Fruit fly (Drosophila melanogaster) whole organism, prepupa: Measurements from ENCODE around the gene for.

Experiments used
- Blimp-1 ChIP-seq: fragments of 200-800 bp; sonication (Bioruptor generic); optimal IDR thresholded peaks from 3 replicates; lab custom pipeline; 2017; ENCODE audit warnings: missing biosample characterization, missing genetic modification characterization, mild to moderate bottlenecking, moderate library complexity, missing genetic modification reagents
- CG10669 ChIP-seq: fragments of 200-800 bp; sonication (Bioruptor generic); optimal IDR thresholded peaks from 3 replicates; lab custom pipeline; 2018; ENCODE audit warnings: missing biosample characterization, mild to moderate bottlenecking, missing genetic modification characterization, moderate library complexity
- CG11294 ChIP-seq: fragments of 200-800 bp; sonication (Bioruptor generic); IDR thresholded peaks from 2 replicates; pipeline ENCODE4 v1.3.6; 2022; ENCODE audit warnings: missing biosample characterization, missing genetic modification characterization
- CG11762 ChIP-seq: fragments of 200-800 bp; sonication (Bioruptor generic); optimal IDR thresholded peaks from 3 replicates; lab custom pipeline; 2016; ENCODE audit warnings: missing biosample characterization, missing genetic modification characterization; ENCODE audit not compliant: insufficient read depth
- CG11902 ChIP-seq: fragments of 200-800 bp; sonication (Bioruptor generic); optimal IDR thresholded peaks from 3 replicates; lab custom pipeline; 2016; ENCODE audit warnings: missing biosample characterization, missing genetic modification characterization
- CG15336 ChIP-seq: fragments of 200-800 bp; sonication (Bioruptor generic); IDR thresholded peaks from 2 replicates; pipeline ENCODE4 v1.3.6; 2022; ENCODE audit warnings: missing biosample characterization, missing genetic modification characterization
- CG1621 ChIP-seq: fragments of 200-800 bp; sonication (Bioruptor generic); optimal IDR thresholded peaks from 3 replicates; lab custom pipeline; 2018; ENCODE audit warnings: missing biosample characterization, mild to moderate bottlenecking, missing genetic modification characterization
- CG31627 ChIP-seq: fragments of 200-800 bp; sonication (Bioruptor generic); optimal IDR thresholded peaks from 3 replicates; lab custom pipeline; 2016; ENCODE audit warnings: missing biosample characterization, missing genetic modification characterization
- CG32006 ChIP-seq: fragments of 200-800 bp; sonication (Bioruptor generic); optimal IDR thresholded peaks from 3 replicates; lab custom pipeline; 2017; ENCODE audit warnings: missing biosample characterization, mild to moderate bottlenecking, missing genetic modification characterization
- CG34406 ChIP-seq: fragments of 200-800 bp; sonication (Bioruptor generic); optimal IDR thresholded peaks from 3 replicates; lab custom pipeline; 2016; ENCODE audit warnings: missing biosample characterization, missing genetic modification characterization
- CG3919 ChIP-seq: fragments of 200-800 bp; sonication (Bioruptor generic); optimal IDR thresholded peaks from 3 replicates; lab custom pipeline; 2016; ENCODE audit warnings: missing biosample characterization, missing genetic modification characterization
- CG4318 ChIP-seq: fragments of 200-800 bp; sonication (Bioruptor generic); optimal IDR thresholded peaks from 3 replicates; lab custom pipeline; 2017; ENCODE audit warnings: missing biosample characterization, mild to moderate bottlenecking, missing genetic modification characterization
- CG6792 ChIP-seq: fragments of 200-800 bp; sonication (Bioruptor generic); optimal IDR thresholded peaks from 3 replicates; lab custom pipeline; 2016; ENCODE audit warnings: missing biosample characterization, missing genetic modification characterization
- CG6808 ChIP-seq: fragments of 200-800 bp; sonication (Bioruptor generic); optimal IDR thresholded peaks from 3 replicates; lab custom pipeline; 2017; ENCODE audit warnings: missing biosample characterization, missing genetic modification characterization, mild to moderate bottlenecking, moderate library complexity, missing genetic modification reagents
- CG8119 ChIP-seq: fragments of 200-800 bp; sonication (Bioruptor generic); IDR thresholded peaks from 3 replicates; pipeline ENCODE4 v1.3.6; 2022; ENCODE audit warnings: missing biosample characterization, missing genetic modification characterization
- CG8319 ChIP-seq: fragments of 200-800 bp; sonication (Bioruptor generic); optimal IDR thresholded peaks from 3 replicates; lab custom pipeline; 2016; ENCODE audit warnings: missing biosample characterization, missing genetic modification characterization
- CG8632 ChIP-seq: fragments of 200-800 bp; sonication (Bioruptor generic); optimal IDR thresholded peaks from 3 replicates; lab custom pipeline; 2016; ENCODE audit warnings: missing biosample characterization, missing genetic modification characterization
- CG9139 ChIP-seq: fragments of 200-800 bp; sonication (Bioruptor generic); optimal IDR thresholded peaks from 3 replicates; lab custom pipeline; 2017; ENCODE audit warnings: missing biosample characterization, mild to moderate bottlenecking, missing genetic modification characterization
- Eip75B ChIP-seq: fragments of 200-800 bp; sonication (Bioruptor generic); optimal IDR thresholded peaks from 3 replicates; lab custom pipeline; 2016; ENCODE audit warnings: missing biosample characterization, missing genetic modification characterization
- Eip78C ChIP-seq: fragments of 200-800 bp; sonication (Bioruptor generic); peaks from one replicate; lab custom pipeline; 2016; ENCODE audit warnings: missing biosample characterization, missing genetic modification characterization
- Ets21C ChIP-seq: fragments of 200-800 bp; sonication (Bioruptor generic); optimal IDR thresholded peaks from 3 replicates; lab custom pipeline; 2016; ENCODE audit warnings: missing biosample characterization, missing genetic modification characterization
- Ets96B ChIP-seq: fragments of 200-800 bp; optimal IDR thresholded peaks from 2 replicates; lab custom pipeline; 2019; ENCODE audit warnings: missing biosample characterization, mild to moderate bottlenecking, missing genetic modification characterization, moderate library complexity
- Hr39 ChIP-seq: fragments of 200-800 bp; sonication (Bioruptor generic); optimal IDR thresholded peaks from 2 replicates; lab custom pipeline; 2016; ENCODE audit warnings: missing biosample characterization, missing genetic modification characterization
- Hr4 ChIP-seq: fragments of 200-800 bp; sonication (Bioruptor generic); optimal IDR thresholded peaks from 3 replicates; lab custom pipeline; 2016; ENCODE audit warnings: missing biosample characterization, missing genetic modification characterization
- Met ChIP-seq: fragments of 200-800 bp; sonication (Bioruptor generic); optimal IDR thresholded peaks from 3 replicates; lab custom pipeline; 2016; ENCODE audit warnings: missing biosample characterization, missing genetic modification characterization
- Smox ChIP-seq: fragments of 200-800 bp; sonication (Bioruptor generic); optimal IDR thresholded peaks from 3 replicates; lab custom pipeline; 2016; ENCODE audit warnings: missing biosample characterization, missing genetic modification characterization
- Sox14 ChIP-seq: fragments of 200-800 bp; sonication (Bioruptor generic); optimal IDR thresholded peaks from 3 replicates; lab custom pipeline; 2016; ENCODE audit warnings: missing biosample characterization, missing genetic modification characterization
- Sox15 ChIP-seq: fragments of 200-800 bp; sonication (Bioruptor generic); optimal IDR thresholded peaks from 3 replicates; lab custom pipeline; 2016; ENCODE audit warnings: missing biosample characterization, missing genetic modification characterization
- achi ChIP-seq: fragments of 200-800 bp; sonication (Bioruptor generic); optimal IDR thresholded peaks from 3 replicates; lab custom pipeline; 2016; ENCODE audit warnings: missing biosample characterization, missing genetic modification characterization
- acj6 ChIP-seq: fragments of 200-800 bp; sonication (Bioruptor generic); optimal IDR thresholded peaks from 3 replicates; lab custom pipeline; 2016; ENCODE audit warnings: missing biosample characterization, missing genetic modification characterization
- cyc ChIP-seq: fragments of 200-800 bp; sonication (Bioruptor generic); optimal IDR thresholded peaks from 3 replicates; lab custom pipeline; 2016; ENCODE audit warnings: missing biosample characterization, missing genetic modification characterization
- dac ChIP-seq: fragments of 200-800 bp; sonication (Bioruptor generic); optimal IDR thresholded peaks from 2 replicates; lab custom pipeline; 2017; ENCODE audit warnings: missing biosample characterization, mild to moderate bottlenecking, missing genetic modification characterization
- dsx ChIP-seq: fragments of 200-800 bp; optimal IDR thresholded peaks from 3 replicates; lab custom pipeline; 2019; ENCODE audit warnings: missing biosample characterization, mild to moderate bottlenecking, missing genetic modification characterization, moderate library complexity; ENCODE audit not compliant: poor library complexity, severe bottlenecking
- eg ChIP-seq: fragments of 200-800 bp; sonication (Bioruptor generic); IDR thresholded peaks from 3 replicates; pipeline ENCODE4 v1.3.6; 2022; ENCODE audit warnings: missing biosample characterization, missing genetic modification characterization
- esn ChIP-seq: fragments of 200-800 bp; sonication (Bioruptor generic); optimal IDR thresholded peaks from 2 replicates; lab custom pipeline; 2016; ENCODE audit warnings: missing biosample characterization, mild to moderate bottlenecking, missing genetic modification characterization, moderate library complexity
- fd59A ChIP-seq: fragments of 200-800 bp; sonication (Bioruptor generic); optimal IDR thresholded peaks from 2 replicates; lab custom pipeline; 2017; ENCODE audit warnings: missing biosample characterization, mild to moderate bottlenecking, missing genetic modification characterization, missing genetic modification reagents
- pdm3 ChIP-seq: fragments of 200-800 bp; sonication (Bioruptor generic); optimal IDR thresholded peaks from 3 replicates; lab custom pipeline; 2016; ENCODE audit warnings: missing biosample characterization, missing genetic modification characterization
- salr ChIP-seq, 2 experiments: fragments of 200-800 bp; sonication (Bioruptor generic); optimal IDR thresholded peaks; 3 replicates each; lab custom pipeline; 2016 to 2018; ENCODE audit warnings: missing biosample characterization in 2 of 2, missing genetic modification characterization in 2 of 2, mild to moderate bottlenecking in 1 of 2
- ss ChIP-seq, 2 experiments: fragments of 200-800 bp; sonication (Bioruptor generic); optimal IDR thresholded peaks; 2 replicates in 1 of 2; 3 replicates in 1 of 2; lab custom pipeline; 2017 to 2018; ENCODE audit warnings: mild to moderate bottlenecking in 2 of 2, missing biosample characterization in 2 of 2, missing genetic modification characterization in 2 of 2, moderate library complexity in 1 of 2
- svp ChIP-seq: fragments of 200-800 bp; sonication (Bioruptor generic); peaks from one replicate; lab custom pipeline; 2016; ENCODE audit warnings: missing biosample characterization, missing genetic modification characterization
- topi ChIP-seq: fragments of 200-800 bp; sonication (Bioruptor generic); optimal IDR thresholded peaks from 3 replicates; lab custom pipeline; 2016; ENCODE audit warnings: missing biosample characterization, missing genetic modification characterization

Gene for

DNA sequence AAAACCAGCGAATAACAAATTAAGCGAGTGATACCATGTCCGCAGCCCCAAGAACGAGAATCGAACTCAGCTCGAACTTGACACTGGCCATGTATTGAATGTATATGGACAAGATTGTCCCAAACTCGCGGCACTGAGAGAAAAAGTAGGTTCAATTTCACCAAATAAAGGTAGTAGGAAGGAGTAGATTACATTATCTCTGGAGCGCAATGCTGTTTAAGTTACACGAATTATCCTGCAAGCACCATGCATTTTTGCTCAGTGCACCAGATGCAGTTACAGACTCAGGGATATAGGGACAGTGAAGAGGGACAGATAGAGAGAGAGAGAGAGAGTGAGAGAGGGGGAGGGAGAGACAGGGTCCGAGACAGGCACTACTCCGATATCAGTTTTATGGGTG, 62.8 kb downstream of the for start (continued):
- TF ChIP-seq CG11902 = peak; percentile 83
- TF ChIP-seq salr (GFP tag; optimal IDR thresholded peaks at IDR 0.05; lab: Kevin White, UChicago) = peak; percentile 47 to 88
- peak; percentile 78 for TF ChIP-seq esn (GFP tag; lab: Kevin White, UChicago)
- peak; percentile 68 for TF ChIP-seq Sox15 (GFP tag; lab: Kevin White, UChicago)
- peak; percentile 34; the same call in 1 of the 3 replicates for TF ChIP-seq CG8119 (GFP tag; lab: Robert Waterston, UW)
- TF ChIP-seq dsx (GFP tag; lab: Kevin White, UChicago) = peak; percentile 89
- TF ChIP-seq CG11762 (GFP tag; lab: Kevin White, UChicago) = peak; percentile 46
- peak; percentile 58 to 85 for TF ChIP-seq ss (GFP tag; optimal IDR thresholded peaks at IDR 0.05; lab: Kevin White, UChicago)
- TF ChIP-seq CG8632 = peak; percentile 76
- TF ChIP-seq Smox (GFP tag; lab: Kevin White, UChicago) = peak; percentile 68
- peak; percentile 77 for TF ChIP-seq achi (GFP tag; lab: Kevin White, UChicago)
- peak; percentile 84 for TF ChIP-seq CG31627

DNA sequence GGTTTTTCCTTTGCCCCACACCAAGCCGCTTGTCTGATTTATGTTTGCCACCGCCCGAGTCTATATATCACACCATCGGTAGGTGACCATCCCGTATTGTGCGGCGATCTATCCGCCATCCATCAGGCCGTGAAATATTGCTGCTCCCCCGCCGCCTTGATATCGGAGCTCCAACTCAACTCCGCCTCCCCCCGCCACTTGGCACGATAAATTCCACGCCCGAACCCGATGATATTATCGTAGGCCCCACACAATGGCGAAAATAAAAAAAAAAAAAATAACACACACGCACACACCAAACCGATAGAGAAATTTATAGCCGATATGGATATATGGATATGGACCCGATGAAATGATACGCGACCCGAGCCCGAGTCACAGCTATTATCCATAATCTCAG, 66.0 kb downstream of the for start:
- no peak for TF ChIP-seq Eip75B (GFP tag; lab: Kevin White, UChicago)
- TF ChIP-seq topi (GFP tag; lab: Kevin White, UChicago) = no peak
- no peak for TF ChIP-seq CG6808 (GFP tag; lab: Kevin White, UChicago)
- no peak for TF ChIP-seq Ets21C (GFP tag; lab: Kevin White, UChicago)
- no peak for TF ChIP-seq CG3919 (GFP tag; lab: Kevin White, UChicago)
- TF ChIP-seq cyc (GFP tag; lab: Kevin White, UChicago) = no peak
- TF ChIP-seq Blimp-1 (GFP tag; lab: Kevin White, UChicago) = no peak
- no peak for TF ChIP-seq CG9139 (GFP tag; lab: Kevin White, UChicago)
- no peak for TF ChIP-seq dac
- no peak for TF ChIP-seq CG32006 (GFP tag; lab: Kevin White, UChicago)
- TF ChIP-seq salr (GFP tag; optimal IDR thresholded peaks at IDR 0.05; lab: Kevin White, UChicago) = no peak
- no peak for TF ChIP-seq Met (GFP tag; lab: Kevin White, UChicago)
- TF ChIP-seq CG8119 (GFP tag; lab: Robert Waterston, UW) = no peak
- no peak for TF ChIP-seq Sox14 (GFP tag; lab: Kevin White, UChicago)
- no peak for TF ChIP-seq CG31627
- no peak for TF ChIP-seq Eip78C (GFP tag; lab: Kevin White, UChicago)
- no peak for TF ChIP-seq fd59A (GFP tag; lab: Kevin White, UChicago)

DNA sequence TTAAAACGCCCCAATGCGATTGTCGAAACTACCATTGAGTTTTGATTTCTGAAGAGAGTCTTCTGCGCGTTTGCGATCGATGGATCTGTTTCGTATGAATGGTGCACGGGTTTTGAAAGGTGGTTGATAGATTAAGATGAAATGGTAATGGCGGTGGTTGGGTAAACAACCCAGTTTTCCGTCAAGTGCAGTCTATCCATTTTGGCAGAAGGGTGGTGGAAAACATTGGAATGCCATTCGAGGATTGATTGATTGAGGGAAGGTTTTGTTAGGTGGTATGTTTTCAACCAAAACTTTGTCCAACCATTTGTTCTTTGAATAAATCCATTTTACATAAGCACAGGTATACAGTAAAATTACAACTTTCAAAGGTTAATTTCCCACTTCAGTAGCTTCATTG, 67.9 kb downstream of the for start:
- TF ChIP-seq pdm3 (GFP tag; lab: Kevin White, UChicago) = no peak
- no peak for TF ChIP-seq eg (GFP tag; lab: Robert Waterston, UW)
- TF ChIP-seq svp = peak; percentile 5
- no peak for TF ChIP-seq CG31627
- TF ChIP-seq CG11902 = no peak

DNA sequence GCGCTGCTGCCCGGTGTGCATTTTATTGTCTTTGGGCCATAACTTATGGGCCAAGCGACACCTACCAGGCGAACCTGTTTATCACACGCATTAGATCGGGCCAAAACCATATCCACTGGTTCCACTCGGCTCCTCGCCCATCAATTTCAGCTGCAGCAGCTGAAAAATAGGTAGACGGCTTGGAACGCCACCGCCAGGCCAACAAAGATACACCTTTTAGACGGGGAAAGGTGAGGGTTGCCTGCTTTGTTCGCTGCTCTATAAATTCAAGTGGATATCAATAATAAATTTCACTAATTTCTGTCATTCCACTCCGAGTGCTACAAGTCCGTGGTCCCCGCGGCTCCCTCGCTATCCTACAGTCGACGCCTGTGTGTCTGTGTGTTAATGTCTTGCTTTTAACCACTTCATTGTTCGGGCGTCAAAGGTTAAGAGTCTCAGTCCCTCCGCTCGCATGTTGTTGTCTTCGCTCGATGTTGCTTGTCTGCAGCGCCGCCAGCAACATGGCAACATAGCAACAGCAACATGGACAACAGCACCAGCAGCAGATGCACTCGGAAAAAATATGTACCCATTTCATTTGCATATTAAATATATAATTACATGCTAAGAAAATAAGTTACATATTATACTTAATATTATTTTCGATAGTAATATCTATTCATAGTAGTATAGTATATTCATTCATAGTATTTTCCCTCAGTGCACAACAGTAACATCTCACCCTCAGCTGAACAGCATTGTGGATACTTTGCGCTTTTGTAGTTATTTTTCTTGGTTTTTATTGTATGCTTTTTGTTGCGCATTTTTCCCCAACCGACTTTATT, 68.6 kb downstream of the for start:
- peak; percentile 31 for TF ChIP-seq Eip75B (GFP tag; lab: Kevin White, UChicago)
- TF ChIP-seq fd59A (GFP tag; lab: Kevin White, UChicago) = peak; percentile 68
- 0 out of 2 replicates have a peak, but pooled peaks have one; percentile 18 for TF ChIP-seq CG11294 (GFP tag; lab: Robert Waterston, UW)
- TF ChIP-seq CG34406 (GFP tag; lab: Kevin White, UChicago) = peak; percentile 60
- peak; percentile 65 for TF ChIP-seq CG1621 (tag; lab: Kevin White, UChicago)
- peak; percentile 60 for TF ChIP-seq CG6792 (GFP tag; lab: Kevin White, UChicago)
- TF ChIP-seq Hr4 (GFP tag; lab: Kevin White, UChicago) = peak; percentile 24
- TF ChIP-seq pdm3 (GFP tag; lab: Kevin White, UChicago) = peak; percentile 22
- TF ChIP-seq CG8119 (GFP tag; lab: Robert Waterston, UW) = peak; percentile 81
- TF ChIP-seq Hr39 (GFP tag; lab: Kevin White, UChicago) = no peak
- peak; percentile 74 for TF ChIP-seq eg (GFP tag; lab: Robert Waterston, UW)
- TF ChIP-seq acj6 = peak; percentile 55
- peak; percentile 20 for TF ChIP-seq CG11902
- peak; percentile 19 for TF ChIP-seq topi (GFP tag; lab: Kevin White, UChicago)
- TF ChIP-seq svp = peak; percentile 76
- peak; percentile 4 for TF ChIP-seq Smox (GFP tag; lab: Kevin White, UChicago)
- no peak for TF ChIP-seq cyc (GFP tag; lab: Kevin White, UChicago)
- TF ChIP-seq Ets96B (tag; lab: Kevin White, UChicago) = peak; percentile 83
- no peak for TF ChIP-seq CG8319 (GFP tag; lab: Kevin White, UChicago)
- TF ChIP-seq CG10669 = peak; percentile 77
- TF ChIP-seq CG9139 (GFP tag; lab: Kevin White, UChicago) = peak; percentile 73
- TF ChIP-seq ss (GFP tag; optimal IDR thresholded peaks at IDR 0.05; lab: Kevin White, UChicago) = peak; percentile 79 to 83
- TF ChIP-seq CG4318 = peak; percentile 23
- TF ChIP-seq Ets21C (GFP tag; lab: Kevin White, UChicago) = no peak
- TF ChIP-seq CG15336 = peak; percentile 70
- TF ChIP-seq Eip78C (GFP tag; lab: Kevin White, UChicago) = peak; percentile 80
